Fruit fly (Drosophila melanogaster): Measurements from ENCODE around the gene hid.

The hid gene

dm6 chr3L:18221275-18221858 lies 35.9 kb upstream of the hid start (continued):
- TF ChIP-seq NK7.1 (GFP tag; optimal IDR thresholded peaks at IDR 0.05), result no peak
- TF ChIP-seq lbe (GFP tag; optimal IDR thresholded peaks at IDR 0.05), result peak; percentile 48
- TF ChIP-seq CG4404 (GFP tag; IDR thresholded peaks at IDR 0.05), result no peak
- no peak for TF ChIP-seq croc (GFP tag; conservative IDR thresholded peaks at IDR 0.05)
- no peak for TF ChIP-seq CG6683 (GFP tag; optimal IDR thresholded peaks at IDR 0.05)
- no peak for TF ChIP-seq TFAM (GFP tag; optimal IDR thresholded peaks at IDR 0.05)
- no peak for TF ChIP-seq Hand (GFP tag; optimal IDR thresholded peaks at IDR 0.05)
- TF ChIP-seq B-H2 (GFP tag; optimal IDR thresholded peaks at IDR 0.05), result no peak
- no peak for TF ChIP-seq Dip3 (GFP tag; optimal IDR thresholded peaks at IDR 0.05)
- no peak for TF ChIP-seq Scr (GFP tag; IDR thresholded peaks at IDR 0.05; ENCODE audit: partially characterized antibody)
- TF ChIP-seq inv (GFP tag; IDR thresholded peaks at IDR 0.05; ENCODE audit: partially characterized antibody), result no peak
- no peak for TF ChIP-seq CG18011 (GFP tag; optimal IDR thresholded peaks at IDR 0.05)
- no peak for TF ChIP-seq CG17912 (GFP tag; optimal IDR thresholded peaks at IDR 0.05)
- TF ChIP-seq Dfd (GFP tag; optimal IDR thresholded peaks at IDR 0.05), result no peak
- no peak for TF ChIP-seq Bteb2 (GFP tag; optimal IDR thresholded peaks at IDR 0.05)
- TF ChIP-seq E2f1 (GFP tag; IDR thresholded peaks at IDR 0.05), result no peak
- TF ChIP-seq CG2678 (tag; optimal IDR thresholded peaks at IDR 0.05), result no peak
- TF ChIP-seq eve (GFP tag; optimal IDR thresholded peaks at IDR 0.05), result no peak
- TF ChIP-seq CG9437 (GFP tag; optimal IDR thresholded peaks at IDR 0.05), result no peak
- no peak for TF ChIP-seq CG9215 (GFP tag; IDR thresholded peaks at IDR 0.05)
- TF ChIP-seq stwl (tag; optimal IDR thresholded peaks at IDR 0.05), result no peak
- peak; percentile 11 for TF ChIP-seq zf30C (GFP tag; optimal IDR thresholded peaks at IDR 0.05)
- TF ChIP-seq CG14965 (GFP tag; optimal IDR thresholded peaks at IDR 0.05; ENCODE audit: borderline replicate concordance), result no peak
- TF ChIP-seq CG4360 (GFP tag; IDR thresholded peaks at IDR 0.05), result no peak
- no peak for TF ChIP-seq Hmx (GFP tag; optimal IDR thresholded peaks at IDR 0.05)
- TF ChIP-seq CG8924 (tag; optimal IDR thresholded peaks at IDR 0.05), result peak; percentile 51
- TF ChIP-seq CG8281 (tag; optimal IDR thresholded peaks at IDR 0.05), result no peak
- no peak for TF ChIP-seq Rx (GFP tag; IDR thresholded peaks at IDR 0.05)
- no peak for TF ChIP-seq ERR (GFP tag; optimal IDR thresholded peaks at IDR 0.05)
- peak; percentile 22 for TF ChIP-seq pros (GFP tag; optimal IDR thresholded peaks at IDR 0.05)
- TF ChIP-seq CG12071 (GFP tag; optimal IDR thresholded peaks at IDR 0.05), result no peak
- no peak for TF ChIP-seq ap (GFP tag; IDR thresholded peaks at IDR 0.05)
- peak; percentile 59 for TF ChIP-seq sens (GFP tag)
- no peak for TF ChIP-seq sima (GFP tag; optimal IDR thresholded peaks at IDR 0.05)
- no peak for TF ChIP-seq CG7271 (tag; optimal IDR thresholded peaks at IDR 0.05)
- TF ChIP-seq E2f2 (GFP tag; IDR thresholded peaks at IDR 0.05), result no peak
- no peak for TF ChIP-seq CG9609 (GFP tag; optimal IDR thresholded peaks at IDR 0.05)
- no peak for TF ChIP-seq az2 (GFP tag; optimal IDR thresholded peaks at IDR 0.05)
- TF ChIP-seq Sry-β (GFP tag; optimal IDR thresholded peaks at IDR 0.05), result no peak
- peak; percentile 5 for TF ChIP-seq CG14710 (tag; optimal IDR thresholded peaks at IDR 0.05)
- peak; percentile 43 for TF ChIP-seq cg (GFP tag; optimal IDR thresholded peaks at IDR 0.05)
- no peak for TF ChIP-seq CG13894 (tag; optimal IDR thresholded peaks at IDR 0.05)
- TF ChIP-seq CG33557 (GFP tag; optimal IDR thresholded peaks at IDR 0.05), result peak; percentile 36
- TF ChIP-seq Fer3 (tag; optimal IDR thresholded peaks at IDR 0.05), result no peak
- TF ChIP-seq Gug (GFP tag; IDR thresholded peaks at IDR 0.05), result no peak
- TF ChIP-seq CG32772 (GFP tag; IDR thresholded peaks at IDR 0.05), result peak; percentile 33; the same call in 1 of the 2 replicates
- TF ChIP-seq CG18764 (GFP tag; optimal IDR thresholded peaks at IDR 0.05), result no peak
- no peak for TF ChIP-seq bbx (GFP tag; IDR thresholded peaks at IDR 0.05; ENCODE audit: partially characterized antibody)
- no peak for TF ChIP-seq PHDP (tag; optimal IDR thresholded peaks at IDR 0.05)
- no peak for TF ChIP-seq caup (GFP tag; optimal IDR thresholded peaks at IDR 0.05; ENCODE audit: severe bottlenecking)

Data from whole organism, embryonic.